Fruit fly (Drosophila melanogaster): ENCODE data around the gene Apc.

Gene Apc

dm6 chr3R:28844611-28845376, at the start of gene Apc, which contains the start of gene spg (continued):
- TF ChIP-seq sc (optimal IDR thresholded peaks at IDR 0.05) (no peak), sc (GFP tag; optimal IDR thresholded peaks at IDR 0.05) (no peak), CG14710 (tag; optimal IDR thresholded peaks at IDR 0.05) (peak; percentile 74), ranshi (GFP tag; IDR thresholded peaks at IDR 0.05) (peak; percentile 50; the same call in 1 of the 2 replicates), CG2202 (tag; optimal IDR thresholded peaks at IDR 0.05) (peak; percentile 50), Asciz (GFP tag; optimal IDR thresholded peaks at IDR 0.05) (peak; percentile 37), E2f2 (GFP tag; IDR thresholded peaks at IDR 0.05) (peak; percentile 49), amos (GFP tag; IDR thresholded peaks at IDR 0.05; ENCODE audit: partially characterized antibody) (peak; percentile 76), Meics (GFP tag; optimal IDR thresholded peaks at IDR 0.05) (peak; percentile 61), Hmr (GFP tag; optimal IDR thresholded peaks at IDR 0.05) (peak; percentile 63), CG9215 (GFP tag; IDR thresholded peaks at IDR 0.05) (no peak), CG8281 (tag; optimal IDR thresholded peaks at IDR 0.05) (no peak), ci (GFP tag; IDR thresholded peaks at IDR 0.05) (peak; percentile 86), pfk (GFP tag; optimal IDR thresholded peaks at IDR 0.05) (peak; percentile 14), da (GFP tag; optimal IDR thresholded peaks at IDR 0.05) (peak; percentile 29), esg (GFP tag; conservative IDR thresholded peaks at IDR 0.05) (no peak), CG34422 (GFP tag; IDR thresholded peaks at IDR 0.05) (peak; percentile 60; the same call in 1 of the 3 replicates), CG1233 (GFP tag; optimal IDR thresholded peaks at IDR 0.05) (peak; percentile 19), CG11504 (tag; optimal IDR thresholded peaks at IDR 0.05) (peak; percentile 40), CG16815 (GFP tag; optimal IDR thresholded peaks at IDR 0.05) (peak; percentile 1), Atf-2 (GFP tag; optimal IDR thresholded peaks at IDR 0.05) (no peak), CG8089 (GFP tag; optimal IDR thresholded peaks at IDR 0.05) (peak; percentile 25), dpn (GFP tag; optimal IDR thresholded peaks at IDR 0.05) (no peak), zf30C (GFP tag; optimal IDR thresholded peaks at IDR 0.05) (no peak), row (GFP tag; IDR thresholded peaks at IDR 0.05) (peak; percentile 82), Blimp-1 (GFP tag; optimal IDR thresholded peaks at IDR 0.05) (no peak), CG1792 (GFP tag; optimal IDR thresholded peaks at IDR 0.05) (peak; percentile 58), Dp (GFP tag; optimal IDR thresholded peaks at IDR 0.05) (peak; percentile 32), CG6683 (GFP tag; optimal IDR thresholded peaks at IDR 0.05) (no peak), CG12391 (tag; optimal IDR thresholded peaks at IDR 0.05) (peak; percentile 57), gcm (GFP tag; optimal IDR thresholded peaks at IDR 0.05) (peak; percentile 15), CG5245 (GFP tag; optimal IDR thresholded peaks at IDR 0.05) (no peak), H15 (GFP tag; IDR thresholded peaks at IDR 0.05) (no peak), fu2 (GFP tag; optimal IDR thresholded peaks at IDR 0.05) (peak; percentile 6), CG14860 (GFP tag; IDR thresholded peaks at IDR 0.05; ENCODE audit: partially characterized antibody) (peak; percentile 53; the same call in 2 of the 3 replicates), tna (GFP tag; IDR thresholded peaks at IDR 0.05; ENCODE audit: partially characterized antibody) (peak; percentile 26; the same call in 1 of the 2 replicates), CG31388 (GFP tag; optimal IDR thresholded peaks at IDR 0.05) (no peak), Ssrp (tag; optimal IDR thresholded peaks at IDR 0.05) (peak; percentile 9), CG1832 (GFP tag; optimal IDR thresholded peaks at IDR 0.05) (no peak), fd3F (GFP tag; optimal IDR thresholded peaks at IDR 0.05) (peak; percentile 11), Lhr (GFP tag; optimal IDR thresholded peaks at IDR 0.05) (peak; percentile 95), slbo (GFP tag; IDR thresholded peaks at IDR 0.05) (peak; percentile 47), Med (GFP tag) (peak; percentile 91), Camta (GFP tag; optimal IDR thresholded peaks at IDR 0.05) (peak; percentile 27), br (optimal IDR thresholded peaks at IDR 0.05) (no peak), CG8944 (GFP tag; optimal IDR thresholded peaks at IDR 0.05) (no peak), schlank (tag; optimal IDR thresholded peaks at IDR 0.05) (peak; percentile 47), Doc3 (GFP tag; IDR thresholded peaks at IDR 0.05; ENCODE audit: partially characterized antibody) (peak; percentile 68), CG3995 (GFP tag; optimal IDR thresholded peaks at IDR 0.05) (peak; percentile 91)
